Worm (Caenorhabditis elegans): ENCODE data around the gene acl-2.

The acl-2 gene

ce11 chrV:10018291-10018690 lies 12.6 kb downstream of the acl-2 start:
- TF ChIP-seq C06A6.2 (GFP tag; conservative IDR thresholded peaks at IDR 0.05), result no peak
- peak; percentile 63 for TF ChIP-seq efl-1 (GFP tag; optimal IDR thresholded peaks at IDR 0.05)
- TF ChIP-seq madf-8 (GFP tag; conservative IDR thresholded peaks at IDR 0.05), result peak; percentile 46; the same call in 1 of the 2 replicates
- TF ChIP-seq unc-130 (GFP tag; optimal IDR thresholded peaks at IDR 0.05), result peak; percentile 96
- no peak for TF ChIP-seq aptf-2 (GFP tag; conservative IDR thresholded peaks at IDR 0.05)
- peak; percentile 64 for TF ChIP-seq dpl-1 (GFP tag; optimal IDR thresholded peaks at IDR 0.05)
- TF ChIP-seq hrde-1 (tag; optimal IDR thresholded peaks at IDR 0.05; ENCODE audit: borderline replicate concordance), result no peak
- peak; percentile 33; the same call in 1 of the 2 replicates for TF ChIP-seq dox-1 (GFP tag; IDR thresholded peaks at IDR 0.05)
- no peak for TF ChIP-seq zfh-2 (GFP tag; conservative IDR thresholded peaks at IDR 0.05)
- TF ChIP-seq hlh-12 (tag; optimal IDR thresholded peaks at IDR 0.05), result no peak
- no peak for TF ChIP-seq egl-18 (GFP tag; IDR thresholded peaks at IDR 0.05)
- TF ChIP-seq madf-6 (GFP tag; IDR thresholded peaks at IDR 0.05), result peak; percentile 75
- no peak for TF ChIP-seq let-607 (tag; optimal IDR thresholded peaks at IDR 0.05)
- no peak for TF ChIP-seq T26A5.8 (tag; optimal IDR thresholded peaks at IDR 0.05)
- TF ChIP-seq attf-5 (GFP tag; optimal IDR thresholded peaks at IDR 0.05), result no peak
- no peak for TF ChIP-seq nfya-2 (GFP tag; IDR thresholded peaks at IDR 0.05)
- no peak for TF ChIP-seq lag-1 (GFP tag; IDR thresholded peaks at IDR 0.05)
- TF ChIP-seq egrh-3 (GFP tag; IDR thresholded peaks at IDR 0.05), result no peak
- peak; percentile 18 for TF ChIP-seq him-1 (tag; optimal IDR thresholded peaks at IDR 0.05)
- no peak for TF ChIP-seq ama-1 (optimal IDR thresholded peaks at IDR 0.05)
- TF ChIP-seq ama-1 (GFP tag; optimal IDR thresholded peaks at IDR 0.05), result no peak
- TF ChIP-seq hlh-26 (GFP tag; conservative IDR thresholded peaks at IDR 0.05), result no peak
- TF ChIP-seq D2030.7 (GFP tag; IDR thresholded peaks at IDR 0.05), result peak; percentile 80
- no peak for TF ChIP-seq nhr-120 (GFP tag; IDR thresholded peaks at IDR 0.05)
- TF ChIP-seq snpc-3.4 (tag; optimal IDR thresholded peaks at IDR 0.05), result peak; percentile 88
- peak; percentile 37 for TF ChIP-seq snpc-1.3 (tag; optimal IDR thresholded peaks at IDR 0.05; ENCODE audit: insufficient read depth)
- TF ChIP-seq lin-54 (GFP tag; optimal IDR thresholded peaks at IDR 0.05), result peak; percentile 81
- TF ChIP-seq sdz-38 (tag; optimal IDR thresholded peaks at IDR 0.05), result no peak
- TF ChIP-seq ztf-6 (GFP tag; IDR thresholded peaks at IDR 0.05), result no peak
- peak; percentile 50; the same call in 1 of the 2 replicates for TF ChIP-seq ceh-91 (GFP tag; IDR thresholded peaks at IDR 0.05)
- 0 out of 2 replicates have a peak, but pooled peaks have one; percentile 59 for TF ChIP-seq madf-3 (GFP tag; IDR thresholded peaks at IDR 0.05)
- no peak for TF ChIP-seq ets-4 (GFP tag; optimal IDR thresholded peaks at IDR 0.05)
- no peak for TF ChIP-seq snpc-4 (GFP tag; optimal IDR thresholded peaks at IDR 0.05)
- TF ChIP-seq snpc-4 (tag; optimal IDR thresholded peaks at IDR 0.05), result peak in 2 of 4 experiments; percentile 36 to 42
- TF ChIP-seq lsl-1 (GFP tag; optimal IDR thresholded peaks at IDR 0.05), result peak; percentile 60
- TF ChIP-seq B0019.2 (GFP tag; conservative IDR thresholded peaks at IDR 0.05), result 0 out of 2 replicates have a peak, but pooled peaks have one; percentile 31
- TF ChIP-seq lin-26 (GFP tag; IDR thresholded peaks at IDR 0.05), result no peak
- peak; percentile 26; the same call in 1 of the 2 replicates for TF ChIP-seq F33H1.4 (GFP tag; IDR thresholded peaks at IDR 0.05)
- TF ChIP-seq nhr-80 (tag; optimal IDR thresholded peaks at IDR 0.05), result no peak
- TF ChIP-seq F23B12.7 (tag; optimal IDR thresholded peaks at IDR 0.05; ENCODE audit: insufficient read depth), result peak; percentile 38
- peak; percentile 71 for TF ChIP-seq F49E8.2 (tag; optimal IDR thresholded peaks at IDR 0.05; ENCODE audit: insufficient read depth)
- TF ChIP-seq ztf-3 (GFP tag; optimal IDR thresholded peaks at IDR 0.05), result no peak
